Fruit fly (Drosophila melanogaster) whole organism: ENCODE results near the gene gish.

Experiments
- CG8478 ChIP-seq: fragments of >200 bp; optimal IDR thresholded peaks from 2 replicates; lab custom pipeline; 2018; ENCODE audit warnings: inconsistent platforms
- Dll ChIP-seq: fragments of >200 bp; optimal IDR thresholded peaks from 2 replicates; lab custom pipeline; 2017
- EcR ChIP-seq, 2 experiments: fragments of >200 bp; optimal IDR thresholded peaks; 2 replicates each; lab custom pipeline; 2017; ENCODE audit warnings: missing biosample characterization in 2 of 2, missing genetic modification characterization in 2 of 2, missing genetic modification reagents in 2 of 2
- pan ChIP-seq: fragments of >200 bp; optimal IDR thresholded peaks from 2 replicates; lab custom pipeline; 2017
- psq ChIP-seq: fragments of >200 bp; optimal IDR thresholded peaks from 2 replicates; lab custom pipeline; 2017
- usp ChIP-seq: fragments of >200 bp; optimal IDR thresholded peaks from 2 replicates; lab custom pipeline; 2017; ENCODE audit warnings: missing biosample characterization, missing genetic modification characterization, mixed read lengths

DNA sequence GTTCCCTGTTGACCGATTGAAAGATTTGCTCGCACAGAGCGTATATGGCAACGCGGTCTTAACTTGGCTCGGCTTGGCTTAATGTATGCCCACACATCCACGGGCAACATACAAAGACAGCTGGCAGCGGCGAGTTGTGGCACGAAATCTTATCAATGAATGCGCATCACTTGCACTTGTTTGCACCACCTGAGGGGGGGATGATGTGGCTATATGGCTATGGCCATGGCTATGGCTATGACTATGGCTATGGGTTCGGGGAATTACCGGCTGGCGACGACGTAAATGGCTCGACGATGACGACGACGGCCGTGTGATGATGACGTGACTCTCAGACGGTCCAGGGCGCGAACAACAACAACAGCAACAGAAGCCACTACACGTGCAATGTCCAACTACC lies 25.2 kb upstream of the gish start:
- no peak for TF ChIP-seq CG8478 (lab: Kevin White, UChicago)
- no peak for TF ChIP-seq psq (lab: Kevin White, UChicago)
- TF ChIP-seq pan (lab: Kevin White, UChicago): no peak
- no peak for TF ChIP-seq usp (GFP tag; lab: Kevin White, UChicago)
- TF ChIP-seq Dll (lab: Kevin White, UChicago): no peak
- no peak for TF ChIP-seq EcR (GFP tag; optimal IDR thresholded peaks at IDR 0.05; lab: Kevin White, UChicago)
